Worm (Caenorhabditis elegans): ENCODE results near the gene nhr-40.

nhr-40 gene

DNA sequence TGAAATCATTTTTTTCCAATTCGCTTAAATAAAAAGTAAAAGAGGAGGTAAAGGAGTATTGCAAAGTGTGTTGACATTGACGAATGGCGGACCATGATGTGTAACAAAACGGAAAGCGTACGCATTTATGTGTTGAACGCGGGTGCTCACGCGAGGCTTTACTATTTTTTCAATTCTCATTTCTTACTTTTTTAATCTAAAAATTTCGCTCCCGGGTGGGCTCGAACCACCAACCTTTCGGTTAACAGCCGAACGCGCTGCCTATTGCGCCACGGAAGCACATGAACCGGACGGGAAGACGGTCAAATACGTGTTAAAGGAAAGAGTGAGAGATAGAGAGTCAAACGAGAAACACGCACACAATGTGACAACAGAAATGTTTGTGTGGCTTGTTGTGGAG, 44.5 kb upstream of the nhr-40 start (continued):
- peak; percentile 17 for TF ChIP-seq egl-13 (tag; optimal IDR thresholded peaks at IDR 0.05)
- peak; percentile 29 for TF ChIP-seq mef-2 (tag; optimal IDR thresholded peaks at IDR 0.05)

DNA sequence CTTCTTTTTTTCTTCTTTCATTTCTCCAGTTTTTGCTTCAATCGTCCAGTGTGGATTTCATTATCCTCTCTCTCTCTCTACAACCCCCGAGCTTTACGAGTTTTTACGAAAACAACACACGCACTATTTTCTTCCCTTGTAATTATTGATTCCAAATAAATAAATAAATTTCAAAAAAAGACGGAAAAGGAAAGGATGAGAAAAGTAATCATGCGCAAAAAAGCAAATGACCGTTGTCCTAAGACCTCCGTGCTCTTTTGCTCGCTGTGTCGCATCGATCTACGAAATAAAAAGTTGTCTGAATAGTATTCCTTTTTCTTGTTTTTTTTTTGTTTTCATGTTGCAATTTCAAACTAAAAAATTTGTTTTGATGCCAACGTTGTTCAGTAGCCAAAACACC, 43.1 kb upstream of the nhr-40 start:
- TF ChIP-seq pag-3 (tag; optimal IDR thresholded peaks at IDR 0.05; ENCODE audit: borderline replicate concordance, insufficient read depth): no peak
- peak; percentile 12 for TF ChIP-seq skn-1 (tag; optimal IDR thresholded peaks at IDR 0.05)
- TF ChIP-seq mep-1 (tag; optimal IDR thresholded peaks at IDR 0.05): peak; percentile 2
- peak; percentile 17 for TF ChIP-seq dsc-1 (tag; optimal IDR thresholded peaks at IDR 0.05)
- TF ChIP-seq lin-14 (GFP tag; optimal IDR thresholded peaks at IDR 0.05): peak; percentile 66

DNA sequence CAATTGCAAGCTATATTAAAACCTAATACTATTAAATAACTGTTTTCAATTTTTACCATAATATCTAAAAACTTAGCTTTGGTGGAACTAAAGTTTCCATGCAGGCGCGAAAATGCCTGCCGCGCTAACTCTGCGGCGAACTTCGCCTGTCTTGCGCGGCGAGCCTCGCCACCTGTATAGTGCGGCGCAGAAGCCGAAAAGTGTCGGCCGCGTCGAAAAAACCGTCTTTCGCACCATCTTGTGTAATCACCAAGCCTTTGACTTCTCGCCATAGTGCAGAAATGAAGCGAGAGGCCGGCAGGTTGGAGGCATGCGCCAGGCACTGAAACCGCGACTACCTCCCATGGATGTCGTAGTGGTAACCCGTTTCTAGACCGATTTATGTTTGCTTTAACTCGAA, 42.4 kb upstream of the nhr-40 start:
- TF ChIP-seq aha-1 (tag; optimal IDR thresholded peaks at IDR 0.05) (no peak), nhr-77 (tag; optimal IDR thresholded peaks at IDR 0.05) (no peak), nhr-85 (tag) (peak; percentile 58), C04F5.9 (tag; optimal IDR thresholded peaks at IDR 0.05) (no peak), blmp-1 (tag; optimal IDR thresholded peaks at IDR 0.05) (no peak), lin-35 (GFP tag; optimal IDR thresholded peaks at IDR 0.05) (no peak), ama-1 (optimal IDR thresholded peaks at IDR 0.05) (no peak), fos-1 (tag; optimal IDR thresholded peaks at IDR 0.05) (no peak), nhr-76 (tag; optimal IDR thresholded peaks at IDR 0.05) (no peak), F16B12.6 (tag; optimal IDR thresholded peaks at IDR 0.05) (no peak), tbx-2 (tag; optimal IDR thresholded peaks at IDR 0.05) (no peak), ceh-63 (GFP tag; optimal IDR thresholded peaks at IDR 0.05) (no peak), snpc-4 (tag; optimal IDR thresholded peaks at IDR 0.05) (peak; percentile 75), lin-14 (GFP tag; optimal IDR thresholded peaks at IDR 0.05) (no peak), sup-37 (GFP tag; optimal IDR thresholded peaks at IDR 0.05) (no peak), aly-2 (tag; optimal IDR thresholded peaks at IDR 0.05) (no peak), rnt-1 (tag; optimal IDR thresholded peaks at IDR 0.05) (peak; percentile 24), vab-15 (tag; optimal IDR thresholded peaks at IDR 0.05) (no peak), ztf-11 (tag; optimal IDR thresholded peaks at IDR 0.05) (no peak), isw-1 (GFP tag; IDR thresholded peaks at IDR 0.05) (no peak), unc-86 (tag; optimal IDR thresholded peaks at IDR 0.05) (no peak), lin-39 (tag; optimal IDR thresholded peaks at IDR 0.05) (no peak), irx-1 (tag; optimal IDR thresholded peaks at IDR 0.05) (no peak)

DNA sequence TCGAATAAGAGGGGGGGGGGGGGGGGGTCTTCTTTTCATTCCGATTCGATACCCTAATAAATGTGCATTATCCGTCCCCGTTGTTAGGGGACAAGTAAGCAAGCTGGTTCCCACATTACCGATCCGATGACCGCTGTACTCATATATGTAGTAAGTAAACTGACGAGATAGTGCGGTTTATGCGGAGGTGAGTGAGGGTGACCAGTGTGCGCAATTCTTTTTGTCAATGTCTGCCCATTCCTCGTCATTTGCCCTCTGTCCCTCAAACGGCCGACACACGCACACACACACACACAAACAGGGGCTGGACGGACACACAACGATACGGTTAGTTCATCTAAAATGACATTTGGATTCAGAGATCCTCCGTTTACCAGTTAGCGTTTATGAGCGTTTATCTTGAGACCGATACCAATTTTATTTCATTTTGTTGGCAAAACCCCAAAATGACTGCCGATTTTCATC, 41.6 kb upstream of the nhr-40 start, which contains the start of gene aat-3:
TSS of gene aat-3 (plus strand) at position 51 of the 465 bp plus-strand sequence.
- TF ChIP-seq lin-14 (GFP tag; optimal IDR thresholded peaks at IDR 0.05) (peak; percentile 82), mdl-1 (tag; optimal IDR thresholded peaks at IDR 0.05) (peak in 1 of 2 experiments; percentile 15), lsy-2 (tag; optimal IDR thresholded peaks at IDR 0.05) (peak in 1 of 2 experiments; percentile 2), dsc-1 (tag; optimal IDR thresholded peaks at IDR 0.05) (no peak), isw-1 (GFP tag; IDR thresholded peaks at IDR 0.05) (no peak), ceh-8 (GFP tag; optimal IDR thresholded peaks at IDR 0.05) (no peak), nhr-20 (tag; optimal IDR thresholded peaks at IDR 0.05) (peak; percentile 34), skn-1 (tag; optimal IDR thresholded peaks at IDR 0.05) (peak; percentile 56), snu-23 (GFP tag; optimal IDR thresholded peaks at IDR 0.05) (peak; percentile 50), nhr-47 (tag; optimal IDR thresholded peaks at IDR 0.05) (peak; percentile 7), C16A3.4 (tag; optimal IDR thresholded peaks at IDR 0.05) (peak; percentile 26), fkh-4 (tag; optimal IDR thresholded peaks at IDR 0.05; ENCODE audit: borderline replicate concordance) (no peak), vab-15 (tag; optimal IDR thresholded peaks at IDR 0.05) (peak; percentile 35), mep-1 (tag; optimal IDR thresholded peaks at IDR 0.05) (peak; percentile 17), hlh-17 (GFP tag; optimal IDR thresholded peaks at IDR 0.05; ENCODE audit: borderline replicate concordance) (no peak)

All from whole organism, L1 larva.